Fruit fly (Drosophila melanogaster): ENCODE data around the gene Mgat3.

- TF ChIP-seq Myc (optimal IDR thresholded peaks at IDR 0.05) (no peak), ttk (optimal IDR thresholded peaks at IDR 0.05) (no peak), insv (optimal IDR thresholded peaks at IDR 0.05) (no peak), psq (optimal IDR thresholded peaks at IDR 0.05) (no peak)
These were observed at the start of gene Mgat3 for dm6 chr2L:13182415-13182814.

Data from Kc167 (cell line).